Worm (Caenorhabditis elegans) whole organism, dauer: ENCODE results near the gene npr-35.

Experiments
- unc-62 ChIP-seq: sonication (generic microtip); optimal IDR thresholded peaks from 2 replicates; lab custom pipeline; 2017; ENCODE audit warnings: missing biosample characterization, missing genetic modification reagents, missing genetic modification characterization

Gene npr-35

ce11 chrIV:7789521-7789949 lies 45.9 kb downstream of the npr-35 start, which contains the start of gene imp-3:
TSS of gene imp-3 (minus strand) at chrIV:7789613.
- TF ChIP-seq unc-62 (GFP tag; lab: Kevin White, UChicago): no peak

- TF ChIP-seq unc-62 (GFP tag; lab: Kevin White, UChicago): no peak
Measured at ce11 chrIV:7790151-7790691, 46.6 kb downstream of the npr-35 start.

- no peak for TF ChIP-seq unc-62 (GFP tag; lab: Kevin White, UChicago)
Measured at ce11 chrIV:7790801-7791588, 47.4 kb downstream of the npr-35 start, which contains the start of gene rsp-6. TSS of gene rsp-6 (minus strand) at chrIV:7791229.

ce11 chrIV:7791821-7792446 lies 48.3 kb downstream of the npr-35 start, which contains the start of gene C33H5.13:
TSS of gene C33H5.13 (minus strand) at chrIV:7792263.
- no peak for TF ChIP-seq unc-62 (GFP tag; lab: Kevin White, UChicago)

- no peak for TF ChIP-seq unc-62 (GFP tag; lab: Kevin White, UChicago)
Measured at ce11 chrIV:7794709-7795108, 51.1 kb downstream of the npr-35 start, which contains the start of gene ntp-1. TSS of gene ntp-1 (minus strand) at chrIV:7794809.
